Fruit fly (Drosophila melanogaster): Measurements from ENCODE around the gene fz2.
A peak's percentile ranks its signal among the peaks of the same experiment; 100 is the strongest.

Gene fz2

DNA sequence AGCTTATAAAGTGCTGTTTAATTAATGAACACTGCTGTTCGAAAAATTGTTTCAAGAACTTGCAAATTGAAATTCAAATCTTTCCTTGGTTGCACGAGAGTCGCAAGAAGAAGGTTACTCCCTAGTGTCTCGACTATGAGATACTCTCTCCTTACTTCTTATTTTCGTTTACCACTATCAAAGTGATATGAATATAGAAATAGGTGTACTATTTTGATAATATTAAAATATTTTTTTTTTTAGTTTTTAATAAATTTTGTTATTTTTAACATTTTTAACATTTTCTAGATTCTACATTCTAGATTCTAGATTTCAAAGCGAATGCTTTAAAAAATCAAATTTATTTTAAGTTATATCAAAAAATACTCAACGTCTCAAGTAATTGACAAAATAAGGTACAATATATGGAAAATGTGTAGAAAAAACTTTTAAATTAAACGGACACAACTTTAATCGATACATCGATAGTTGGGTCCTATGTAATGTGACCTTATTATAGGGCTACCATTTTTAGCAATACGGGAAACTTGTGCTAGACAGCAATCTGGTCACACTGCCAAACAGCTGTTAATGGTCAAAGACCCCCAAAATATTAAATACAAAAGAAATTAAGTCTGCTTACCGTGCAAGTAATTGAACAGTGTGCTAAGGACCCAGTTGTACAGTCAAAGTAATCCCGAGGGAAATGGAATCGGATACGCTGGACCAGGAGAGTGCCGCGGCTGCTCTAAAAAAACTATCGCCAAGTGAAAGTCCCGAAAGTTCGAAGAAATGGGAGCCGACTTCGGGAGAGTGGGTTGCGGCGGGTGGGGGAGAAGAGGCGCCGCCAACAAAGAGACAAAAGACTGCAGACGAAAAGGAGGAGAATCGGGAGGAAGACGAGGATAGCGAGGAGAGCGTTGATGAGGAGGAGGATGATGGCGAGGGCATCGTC, 142.8 kb downstream of the fz2 start, which contains the start of gene MESR6 (continued):
- TF ChIP-seq Rfx (GFP tag; IDR thresholded peaks at IDR 0.05) (peak; percentile 4; the same call in 1 of the 2 replicates), CG16863 (GFP tag; optimal IDR thresholded peaks at IDR 0.05) (no peak), CG4820 (GFP tag; optimal IDR thresholded peaks at IDR 0.05) (peak; percentile 17), B-H2 (GFP tag; optimal IDR thresholded peaks at IDR 0.05) (peak; percentile 13), CG2875 (GFP tag; optimal IDR thresholded peaks at IDR 0.05) (no peak), CG34422 (GFP tag; IDR thresholded peaks at IDR 0.05) (0 out of 3 replicates have a peak, but pooled peaks have one; percentile 49), Ssrp (tag; optimal IDR thresholded peaks at IDR 0.05) (peak; percentile 11), CG4730 (GFP tag; IDR thresholded peaks at IDR 0.05) (0 out of 2 replicates have a peak, but pooled peaks have one; percentile 9), Neu2 (GFP tag; optimal IDR thresholded peaks at IDR 0.05; ENCODE audit: borderline replicate concordance) (no peak), Taf1 (GFP tag; IDR thresholded peaks at IDR 0.05) (no peak), lilli (GFP tag; optimal IDR thresholded peaks at IDR 0.05) (no peak), danr (GFP tag; IDR thresholded peaks at IDR 0.05) (no peak), Xbp1 (GFP tag; optimal IDR thresholded peaks at IDR 0.05) (peak; percentile 2), CG3407 (GFP tag; optimal IDR thresholded peaks at IDR 0.05) (no peak), H15 (GFP tag; IDR thresholded peaks at IDR 0.05) (no peak), pita (GFP tag; optimal IDR thresholded peaks at IDR 0.05) (no peak), Lhr (GFP tag; optimal IDR thresholded peaks at IDR 0.05) (peak; percentile 72), bab2 (GFP tag; optimal IDR thresholded peaks at IDR 0.05) (no peak), slp2 (GFP tag; optimal IDR thresholded peaks at IDR 0.05) (no peak), CG9609 (GFP tag; optimal IDR thresholded peaks at IDR 0.05) (no peak), Antp (GFP tag; optimal IDR thresholded peaks at IDR 0.05) (no peak), CG13775 (GFP tag; optimal IDR thresholded peaks at IDR 0.05) (no peak), CG15479 (GFP tag; optimal IDR thresholded peaks at IDR 0.05) (no peak), tll (GFP tag; optimal IDR thresholded peaks at IDR 0.05) (peak in 1 of 2 experiments; percentile 12), CG1529 (GFP tag; optimal IDR thresholded peaks at IDR 0.05) (no peak), h (optimal IDR thresholded peaks at IDR 0.05) (no peak), mld (GFP tag; IDR thresholded peaks at IDR 0.05; ENCODE audit: partially characterized antibody) (peak; percentile 51; the same call in 1 of the 3 replicates), ase (GFP tag; IDR thresholded peaks at IDR 0.05) (no peak), Bteb2 (GFP tag; optimal IDR thresholded peaks at IDR 0.05) (no peak), CG11696 (GFP tag; IDR thresholded peaks at IDR 0.05) (no peak), sqz (GFP tag; optimal IDR thresholded peaks at IDR 0.05) (no peak), cad (GFP tag; optimal IDR thresholded peaks at IDR 0.05) (no peak), CHES-1-like (GFP tag; optimal IDR thresholded peaks at IDR 0.05) (peak; percentile 20), pb (GFP tag; optimal IDR thresholded peaks at IDR 0.05) (no peak), CG11247 (GFP tag; IDR thresholded peaks at IDR 0.05) (no peak), HLH54F (GFP tag; optimal IDR thresholded peaks at IDR 0.05) (no peak), Ptx1 (GFP tag; IDR thresholded peaks at IDR 0.05) (no peak), CG4282 (GFP tag; optimal IDR thresholded peaks at IDR 0.05) (no peak), CG10209 (GFP tag; optimal IDR thresholded peaks at IDR 0.05) (peak; percentile 13), wor (GFP tag; IDR thresholded peaks at IDR 0.05) (no peak), CG4360 (GFP tag; IDR thresholded peaks at IDR 0.05) (no peak), bbx (GFP tag; IDR thresholded peaks at IDR 0.05; ENCODE audit: partially characterized antibody) (peak; percentile 84), CG2129 (GFP tag; IDR thresholded peaks at IDR 0.05; ENCODE audit: partially characterized antibody) (peak; percentile 58), Fer3 (tag; optimal IDR thresholded peaks at IDR 0.05) (no peak), mam (GFP tag; optimal IDR thresholded peaks at IDR 0.05) (no peak), lmd (GFP tag; IDR thresholded peaks at IDR 0.05) (peak; percentile 13; the same call in 1 of the 2 replicates), Chrac-16 (GFP tag; optimal IDR thresholded peaks at IDR 0.05) (no peak), cato (GFP tag; optimal IDR thresholded peaks at IDR 0.05; ENCODE audit: borderline replicate concordance) (no peak), Ets97D (GFP tag; optimal IDR thresholded peaks at IDR 0.05) (peak; percentile 76), wdn (GFP tag; IDR thresholded peaks at IDR 0.05) (no peak)
